Worm (Caenorhabditis elegans) whole organism, L4/young adult: ENCODE results near the gene F42F12.11.

Experiments
- W03F9.2 ChIP-seq: fragments of 150-350 bp; optimal IDR thresholded peaks from 2 replicates; lab custom pipeline; 2014; ENCODE audit warnings: missing biosample characterization, missing genetic modification characterization
- dao-5 ChIP-seq: sonication (generic microtip); optimal IDR thresholded peaks from 2 replicates; lab custom pipeline; 2016; ENCODE audit warnings: missing genotype, missing genetic modification characterization, moderate library complexity, missing compliant biosample characterization

ce11 chrX:12331795-12332194 lies 15.0 kb upstream of the F42F12.11 start, which contains the start of gene srd-46:
- TF ChIP-seq dao-5 (tag; lab: Kevin White, UChicago) = no peak
- no peak for TF ChIP-seq W03F9.2 (tag; lab: Kevin White, UChicago)
